Worm (Caenorhabditis elegans): ENCODE results near the gene oef-1.

Gene oef-1

DNA sequence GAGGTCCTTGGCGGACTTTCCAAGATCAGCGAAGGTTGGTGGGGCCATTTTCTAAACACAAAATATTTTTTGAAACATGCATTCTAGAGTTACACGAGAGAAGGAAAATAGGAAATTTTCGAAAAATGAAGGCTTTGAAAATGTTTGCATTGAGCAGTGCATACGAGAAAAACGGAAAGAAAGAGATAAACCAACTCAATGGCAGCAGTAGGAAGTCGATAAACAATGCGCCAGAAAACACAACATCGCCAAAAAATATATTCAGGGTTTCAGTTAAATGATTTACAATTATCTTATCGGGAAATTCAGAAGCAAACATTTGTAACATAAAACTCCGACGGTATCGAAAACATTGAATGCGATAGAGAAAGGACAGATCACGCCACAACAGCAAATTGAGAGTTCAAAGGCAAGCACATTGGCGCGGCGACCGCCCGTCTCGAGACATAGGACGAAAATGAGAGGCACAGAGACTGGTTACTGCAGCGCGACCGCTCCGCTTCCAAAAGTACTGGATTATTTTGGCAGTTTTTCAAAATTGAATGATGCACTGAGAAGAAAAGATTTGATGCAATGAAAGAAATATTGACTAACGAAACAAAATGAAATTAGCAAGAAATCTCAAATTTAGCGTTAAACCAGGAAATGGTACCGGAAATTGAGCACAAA, 40.2 kb upstream of the oef-1 start, which contains the start of the genes vdac-1 and R05G6.5 (continued):
- TF ChIP-seq Y53G8AR.9 (GFP tag; conservative IDR thresholded peaks at IDR 0.05) = peak; percentile 86
- peak; percentile 92 for TF ChIP-seq hmg-1.2 (GFP tag; IDR thresholded peaks at IDR 0.05)
- peak; percentile 75 to 78 for TF ChIP-seq let-607 (tag; optimal IDR thresholded peaks at IDR 0.05)
- TF ChIP-seq ztf-18 (tag; optimal IDR thresholded peaks at IDR 0.05) = peak; percentile 42
- TF ChIP-seq lin-40 (tag; optimal IDR thresholded peaks at IDR 0.05) = peak; percentile 68
- TF ChIP-seq egrh-3 (GFP tag; IDR thresholded peaks at IDR 0.05) = 0 out of 2 replicates have a peak, but pooled peaks have one; percentile 8
- no peak for TF ChIP-seq cebp-1 (GFP tag; IDR thresholded peaks at IDR 0.05)
- TF ChIP-seq cebp-1 (tag; optimal IDR thresholded peaks at IDR 0.05) = peak; percentile 73

DNA sequence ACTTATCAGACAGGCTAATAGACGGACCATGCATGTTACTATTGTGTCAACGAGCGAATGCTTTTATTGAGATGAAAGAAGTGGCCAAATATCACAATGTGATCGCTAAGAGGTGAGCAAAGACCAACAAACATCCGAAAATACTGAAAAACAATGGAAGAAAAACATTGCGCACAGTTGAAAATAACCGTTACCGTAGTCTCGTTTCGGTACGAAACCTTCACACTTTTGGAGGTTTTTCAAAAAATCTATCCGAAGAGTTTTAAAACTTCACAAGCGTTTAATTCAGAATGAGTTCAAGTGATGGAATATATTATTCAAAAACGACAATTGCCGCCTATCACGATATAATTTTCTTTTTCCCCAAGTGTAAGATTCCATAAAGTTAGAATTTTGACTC, 39.4 kb upstream of the oef-1 start:
- TF ChIP-seq xnd-1 (tag; optimal IDR thresholded peaks at IDR 0.05) (peak; percentile 6), efl-1 (GFP tag; optimal IDR thresholded peaks at IDR 0.05) (peak; percentile 51), him-1 (tag; optimal IDR thresholded peaks at IDR 0.05) (peak; percentile 16), lin-54 (GFP tag; optimal IDR thresholded peaks at IDR 0.05) (peak; percentile 53), attf-3 (GFP tag; conservative IDR thresholded peaks at IDR 0.05) (peak; percentile 35; the same call in 1 of the 2 replicates), F33H1.4 (GFP tag; IDR thresholded peaks at IDR 0.05) (peak; percentile 80), lsl-1 (GFP tag; optimal IDR thresholded peaks at IDR 0.05) (peak; percentile 79), egl-44 (GFP tag; IDR thresholded peaks at IDR 0.05) (no peak), chd-7 (tag; optimal IDR thresholded peaks at IDR 0.05) (no peak), madf-6 (GFP tag; IDR thresholded peaks at IDR 0.05) (peak; percentile 54; the same call in 1 of the 2 replicates), dpl-1 (GFP tag; optimal IDR thresholded peaks at IDR 0.05) (peak; percentile 40)

DNA sequence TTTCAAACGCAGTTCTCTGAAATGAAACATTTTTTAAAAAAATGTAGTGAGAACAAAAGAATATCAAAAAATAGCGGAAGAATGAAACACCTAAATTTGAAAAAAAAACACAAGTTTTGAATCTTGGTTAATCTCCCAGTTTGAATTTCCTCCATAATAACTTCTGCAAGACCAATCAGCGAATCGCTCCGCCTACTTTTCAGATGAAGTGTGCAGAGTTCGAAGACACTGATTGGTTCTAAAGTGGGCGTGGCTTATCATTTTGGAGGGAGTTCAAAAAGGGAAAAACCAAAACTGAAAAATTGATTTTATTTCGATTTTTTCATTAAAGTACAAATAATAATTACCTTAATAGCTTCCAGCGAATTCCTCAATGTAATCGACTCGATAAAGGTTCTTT, 37.4 kb upstream of the oef-1 start:
- TF ChIP-seq madf-6 (GFP tag; IDR thresholded peaks at IDR 0.05) = no peak
- TF ChIP-seq nfyb-1 (GFP tag; IDR thresholded peaks at IDR 0.05) = peak; percentile 97
- 0 out of 2 replicates have a peak, but pooled peaks have one; percentile 80 for TF ChIP-seq nfya-2 (GFP tag; IDR thresholded peaks at IDR 0.05)
- no peak for TF ChIP-seq Y95B8A.8 (GFP tag; IDR thresholded peaks at IDR 0.05)
- peak; percentile 4 for TF ChIP-seq snpc-1.3 (tag; optimal IDR thresholded peaks at IDR 0.05; ENCODE audit: insufficient read depth)
- peak; percentile 18 for TF ChIP-seq efl-1 (GFP tag; optimal IDR thresholded peaks at IDR 0.05)
- TF ChIP-seq snpc-3.4 (tag; optimal IDR thresholded peaks at IDR 0.05) = peak; percentile 14

DNA sequence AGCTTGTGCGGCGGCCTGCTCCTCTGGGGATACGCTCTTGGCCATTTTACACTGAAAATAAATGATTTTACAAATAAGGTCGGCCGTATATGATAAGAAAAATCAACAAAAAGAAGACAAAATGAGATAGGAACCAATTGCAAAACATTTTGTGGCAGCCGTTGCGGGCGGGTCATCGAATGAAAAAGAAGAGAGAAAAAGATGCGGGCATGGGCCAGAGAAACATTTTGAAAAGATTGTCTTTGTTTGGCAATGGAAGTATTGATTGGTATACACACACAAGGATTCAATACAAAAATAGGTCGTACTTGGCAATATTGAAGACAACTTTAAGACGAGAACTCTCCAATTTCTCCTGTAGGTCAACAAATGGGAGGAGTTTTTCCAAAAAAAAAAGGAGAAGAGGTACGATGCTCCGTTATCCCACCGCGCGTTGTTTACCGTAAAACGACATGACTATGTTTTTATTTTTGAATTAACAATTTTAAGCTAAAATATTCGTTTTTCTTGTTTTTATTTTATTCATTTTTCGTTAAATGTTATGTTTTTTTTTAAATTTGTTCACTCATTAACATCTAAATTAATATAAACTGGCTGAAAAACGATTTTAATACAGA, 35.5 kb upstream of the oef-1 start, which contains the start of the genes plc-4 and R05G6.4:
Gene plc-4 (minus strand): TSS at position 51 of the 617 bp plus-strand sequence.
Gene R05G6.4 (plus strand): TSS at position 617 of the 617 bp plus-strand sequence.
- peak; percentile 7 for TF ChIP-seq attf-5 (GFP tag; optimal IDR thresholded peaks at IDR 0.05)
- peak; percentile 94 for TF ChIP-seq attf-3 (GFP tag; conservative IDR thresholded peaks at IDR 0.05)
- no peak for TF ChIP-seq dox-1 (GFP tag; IDR thresholded peaks at IDR 0.05)
- TF ChIP-seq ccch-3 (GFP tag; optimal IDR thresholded peaks at IDR 0.05) = no peak
- no peak for TF ChIP-seq F10E7.11 (tag; optimal IDR thresholded peaks at IDR 0.05)

DNA sequence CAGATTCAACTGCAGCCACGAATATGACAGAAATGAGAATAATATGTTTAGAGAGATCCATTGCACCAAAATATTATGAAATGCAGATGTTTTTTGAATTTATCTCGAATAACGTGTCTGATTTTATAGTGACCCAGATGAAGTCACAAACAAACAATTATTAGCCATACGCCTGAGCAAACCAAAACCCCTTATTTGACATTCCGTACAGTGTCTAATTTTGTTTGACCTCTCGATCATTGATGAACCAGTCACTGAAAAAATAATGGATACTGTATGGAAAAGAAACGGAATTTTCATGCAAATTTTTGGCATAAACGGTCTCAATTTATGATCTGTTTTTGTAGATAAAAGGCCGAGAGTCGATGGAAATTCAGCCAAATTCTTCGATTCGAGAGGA, 32.0 kb upstream of the oef-1 start, which contains the start of the genes R05G6.9 and R05G6.3:
Gene R05G6.9 (minus strand): TSS at position 101 of the 400 bp plus-strand sequence.
Gene R05G6.3 (plus strand): TSS at position 386 of the 400 bp plus-strand sequence.
- no peak for TF ChIP-seq Y53G8AR.9 (GFP tag; conservative IDR thresholded peaks at IDR 0.05)
- TF ChIP-seq athp-1 (tag; optimal IDR thresholded peaks at IDR 0.05) = no peak
- TF ChIP-seq sptf-2 (GFP tag; optimal IDR thresholded peaks at IDR 0.05) = no peak
- TF ChIP-seq zim-3 (tag; optimal IDR thresholded peaks at IDR 0.05) = no peak
- no peak for TF ChIP-seq mel-28 (tag; optimal IDR thresholded peaks at IDR 0.05; ENCODE audit: borderline replicate concordance)
- no peak for TF ChIP-seq lsl-1 (GFP tag; optimal IDR thresholded peaks at IDR 0.05)

Data from whole organism, young adult.